Worm (Caenorhabditis elegans): ENCODE results near the gene clec-177.

DNA sequence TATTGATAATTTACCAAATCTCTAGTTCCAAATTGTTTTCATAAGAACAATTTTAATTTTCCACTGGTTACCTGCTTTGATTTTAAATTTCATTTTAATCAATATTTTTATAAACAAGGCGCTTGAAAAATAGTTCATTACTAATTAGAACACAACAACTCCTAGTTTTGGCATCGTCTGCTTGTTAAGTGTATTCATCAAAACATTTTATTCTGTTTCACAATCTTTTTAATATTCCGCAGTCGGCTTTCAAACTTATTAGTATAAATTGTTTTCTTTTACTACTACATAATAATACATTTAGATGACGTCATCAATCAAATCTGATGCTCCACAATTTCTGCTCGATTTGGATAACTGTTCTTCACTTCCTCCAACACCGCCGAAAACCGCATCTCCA, 16.1 kb downstream of the clec-177 start, which contains the start of gene pes-1:
- TF ChIP-seq pqm-1 (tag; optimal IDR thresholded peaks at IDR 0.05) (no peak), F16B12.6 (tag; optimal IDR thresholded peaks at IDR 0.05) (no peak), ztf-11 (tag; optimal IDR thresholded peaks at IDR 0.05) (no peak), nhr-76 (tag; optimal IDR thresholded peaks at IDR 0.05) (no peak), skn-1 (tag; optimal IDR thresholded peaks at IDR 0.05) (no peak), fkh-10 (GFP tag; optimal IDR thresholded peaks at IDR 0.05) (no peak), lin-13 (GFP tag; optimal IDR thresholded peaks at IDR 0.05) (no peak), lin-15B (tag; optimal IDR thresholded peaks at IDR 0.05) (no peak), mep-1 (tag; optimal IDR thresholded peaks at IDR 0.05) (no peak), nhr-71 (tag; optimal IDR thresholded peaks at IDR 0.05) (no peak), nhr-28 (tag; optimal IDR thresholded peaks at IDR 0.05) (no peak), tbx-2 (tag; optimal IDR thresholded peaks at IDR 0.05) (no peak)
